Fruit fly (Drosophila melanogaster): ENCODE measurements around the gene Ir40a.

Ir40a gene

dm6 chr2L:22176398-22176797, 37.8 kb downstream of the Ir40a start (continued):
- no peak for TF ChIP-seq net (GFP tag; optimal IDR thresholded peaks at IDR 0.05)

DNA sequence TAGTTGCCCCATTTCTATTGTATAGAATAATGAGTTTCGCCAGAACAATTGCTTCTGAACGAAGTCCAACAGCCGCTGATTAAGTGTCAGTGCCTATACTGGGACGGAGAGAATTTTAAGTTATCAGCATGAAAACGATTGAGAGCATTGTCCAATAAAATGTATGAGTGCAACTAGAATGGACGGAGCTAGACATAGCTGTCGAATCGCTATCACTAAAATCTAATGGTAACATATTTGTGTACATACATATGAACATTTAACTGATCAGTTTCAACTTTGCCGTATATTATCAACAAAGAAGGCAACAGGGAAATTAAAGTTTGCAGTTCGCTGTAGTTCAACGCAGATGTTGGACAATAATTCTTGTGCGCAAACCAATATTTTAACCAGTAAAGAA, 39.1 kb downstream of the Ir40a start, which contains the start of gene CG3635:
Gene CG3635, plus strand, starts transcription at position 315 of the 400 bp plus-strand sequence.
- TF ChIP-seq lz (GFP tag; optimal IDR thresholded peaks at IDR 0.05) (no peak), CG32006 (GFP tag; optimal IDR thresholded peaks at IDR 0.05) (no peak), CG8632 (GFP tag; optimal IDR thresholded peaks at IDR 0.05) (no peak), fd85E (GFP tag; optimal IDR thresholded peaks at IDR 0.05) (no peak), CG34406 (GFP tag; optimal IDR thresholded peaks at IDR 0.05) (no peak)

DNA sequence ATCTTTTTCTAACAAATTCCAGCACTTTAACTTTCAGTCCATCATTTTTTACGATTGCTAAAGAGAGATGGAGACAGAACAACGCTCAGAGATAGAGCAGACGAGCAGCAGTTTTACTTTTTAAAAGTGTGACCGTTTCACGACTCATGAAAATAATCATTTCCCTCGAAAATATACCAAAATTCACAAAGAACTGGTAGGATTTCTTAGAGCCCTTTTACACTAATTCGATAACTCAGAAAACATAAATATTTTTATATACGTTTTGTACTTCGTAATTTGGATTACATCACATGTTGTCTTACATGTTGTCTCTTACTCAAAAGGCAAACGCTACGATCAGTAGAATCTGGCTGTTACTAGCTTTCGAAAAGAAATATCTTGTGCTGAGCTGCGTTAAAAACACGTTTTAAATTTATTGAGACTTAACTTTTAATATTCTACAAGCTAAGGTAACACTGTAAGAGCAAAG, 45.1 kb downstream of the Ir40a start, which contains the start of gene Clamp:
Gene Clamp, minus strand, starts transcription at position 100 of the 472 bp plus-strand sequence.
- TF ChIP-seq Eip78C (GFP tag), result peak; percentile 12
- no peak for TF ChIP-seq ss (GFP tag; optimal IDR thresholded peaks at IDR 0.05)
- no peak for TF ChIP-seq Hr39 (GFP tag; optimal IDR thresholded peaks at IDR 0.05)
- no peak for TF ChIP-seq Met (GFP tag; optimal IDR thresholded peaks at IDR 0.05)
- TF ChIP-seq Sox15 (GFP tag; optimal IDR thresholded peaks at IDR 0.05), result no peak
- TF ChIP-seq Smox (GFP tag; optimal IDR thresholded peaks at IDR 0.05), result no peak
- TF ChIP-seq CG6854 (GFP tag; optimal IDR thresholded peaks at IDR 0.05), result peak; percentile 15
- TF ChIP-seq CG16779 (tag; optimal IDR thresholded peaks at IDR 0.05), result no peak
- no peak for TF ChIP-seq Eip93F (GFP tag; optimal IDR thresholded peaks at IDR 0.05)
- TF ChIP-seq Ets96B (tag; optimal IDR thresholded peaks at IDR 0.05), result no peak
- TF ChIP-seq CG9139 (GFP tag; optimal IDR thresholded peaks at IDR 0.05), result no peak
- no peak for TF ChIP-seq cyc (GFP tag; optimal IDR thresholded peaks at IDR 0.05)
- TF ChIP-seq esn (GFP tag; optimal IDR thresholded peaks at IDR 0.05), result no peak
- peak; percentile 29 for TF ChIP-seq CG3032 (tag; optimal IDR thresholded peaks at IDR 0.05)
- TF ChIP-seq dac (GFP tag; optimal IDR thresholded peaks at IDR 0.05), result no peak
- no peak for TF ChIP-seq Lpt (GFP tag; optimal IDR thresholded peaks at IDR 0.05)
- no peak for TF ChIP-seq CG10631 (GFP tag; optimal IDR thresholded peaks at IDR 0.05)
- TF ChIP-seq topi (GFP tag; optimal IDR thresholded peaks at IDR 0.05), result no peak
- TF ChIP-seq Hr4 (GFP tag; optimal IDR thresholded peaks at IDR 0.05), result peak; percentile 4
- TF ChIP-seq CG32006 (GFP tag; optimal IDR thresholded peaks at IDR 0.05), result no peak
- no peak for TF ChIP-seq eg (GFP tag; IDR thresholded peaks at IDR 0.05)
- TF ChIP-seq CG8632 (GFP tag; optimal IDR thresholded peaks at IDR 0.05), result no peak
- TF ChIP-seq fkh (GFP tag; optimal IDR thresholded peaks at IDR 0.05), result no peak
- TF ChIP-seq lz (GFP tag; optimal IDR thresholded peaks at IDR 0.05), result no peak
- TF ChIP-seq CG10669 (GFP tag; optimal IDR thresholded peaks at IDR 0.05), result no peak

- TF ChIP-seq Lpt (GFP tag; optimal IDR thresholded peaks at IDR 0.05), result no peak
- no peak for TF ChIP-seq Sox15 (GFP tag; optimal IDR thresholded peaks at IDR 0.05)
- no peak for TF ChIP-seq CG6276 (GFP tag; optimal IDR thresholded peaks at IDR 0.05)
- no peak for TF ChIP-seq CG9139 (GFP tag; optimal IDR thresholded peaks at IDR 0.05)
- TF ChIP-seq Blimp-1 (GFP tag; optimal IDR thresholded peaks at IDR 0.05), result peak; percentile 7
- no peak for TF ChIP-seq acj6 (GFP tag; optimal IDR thresholded peaks at IDR 0.05)
- TF ChIP-seq vri (GFP tag; optimal IDR thresholded peaks at IDR 0.05), result no peak
- TF ChIP-seq Eip75B (GFP tag; optimal IDR thresholded peaks at IDR 0.05), result no peak
- no peak for TF ChIP-seq CG6808 (GFP tag; optimal IDR thresholded peaks at IDR 0.05)
- TF ChIP-seq esn (GFP tag; optimal IDR thresholded peaks at IDR 0.05), result peak; percentile 49
- no peak for TF ChIP-seq CG16779 (tag; optimal IDR thresholded peaks at IDR 0.05)
- TF ChIP-seq pdm3 (GFP tag; optimal IDR thresholded peaks at IDR 0.05), result no peak
- TF ChIP-seq CG11762 (GFP tag; optimal IDR thresholded peaks at IDR 0.05; ENCODE audit: insufficient read depth), result no peak
- TF ChIP-seq CG6163 (GFP tag; IDR thresholded peaks at IDR 0.05), result no peak
- no peak for TF ChIP-seq CG15336 (GFP tag; IDR thresholded peaks at IDR 0.05)
- TF ChIP-seq Eip93F (GFP tag; optimal IDR thresholded peaks at IDR 0.05), result peak; percentile 12
- no peak for TF ChIP-seq Hr39 (GFP tag; optimal IDR thresholded peaks at IDR 0.05)
- no peak for TF ChIP-seq spab (GFP tag; optimal IDR thresholded peaks at IDR 0.05)
- TF ChIP-seq cyc (GFP tag; optimal IDR thresholded peaks at IDR 0.05), result peak; percentile 3
- no peak for TF ChIP-seq CG8632 (GFP tag; optimal IDR thresholded peaks at IDR 0.05)
- TF ChIP-seq Ets96B (tag; optimal IDR thresholded peaks at IDR 0.05), result no peak
- TF ChIP-seq CG31627 (GFP tag; optimal IDR thresholded peaks at IDR 0.05), result no peak
- TF ChIP-seq Sox102F (GFP tag; optimal IDR thresholded peaks at IDR 0.05), result peak; percentile 50
- no peak for TF ChIP-seq CG10631 (GFP tag; optimal IDR thresholded peaks at IDR 0.05)
- no peak for TF ChIP-seq fkh (GFP tag; optimal IDR thresholded peaks at IDR 0.05)
- no peak for TF ChIP-seq fd85E (GFP tag; optimal IDR thresholded peaks at IDR 0.05)
- TF ChIP-seq Met (GFP tag; optimal IDR thresholded peaks at IDR 0.05), result peak; percentile 30
- TF ChIP-seq CG34406 (GFP tag; optimal IDR thresholded peaks at IDR 0.05), result no peak
- TF ChIP-seq CG8119 (GFP tag; IDR thresholded peaks at IDR 0.05), result no peak
- TF ChIP-seq CG1621 (tag; optimal IDR thresholded peaks at IDR 0.05), result no peak
- TF ChIP-seq CG3919 (GFP tag; optimal IDR thresholded peaks at IDR 0.05), result no peak
Measured at dm6 chr2L:22168559-22169027, 45.6 kb downstream of the Ir40a start.
